Fruit fly (Drosophila melanogaster) whole organism, embryonic: ENCODE measurements around the gene CG7514.
A peak's percentile ranks its signal among the peaks of the same experiment; 100 is the strongest.

Experiments used
- Atf-2 ChIP-seq: fragments of 200-800 bp; sonication (Bioruptor generic); optimal IDR thresholded peaks from 2 replicates; lab custom pipeline; 2016; ENCODE audit warnings: missing biosample characterization, missing genetic modification characterization
- CG10959 ChIP-seq: fragments of 200-800 bp; sonication (Bioruptor generic); IDR thresholded peaks from 2 replicates; pipeline ENCODE4 v1.3.6; 2022; ENCODE audit warnings: missing biosample characterization, missing genetic modification characterization
- CG11398 ChIP-seq: fragments of 200-800 bp; sonication (Bioruptor generic); optimal IDR thresholded peaks from 2 replicates; lab custom pipeline; 2016; ENCODE audit warnings: missing biosample characterization, missing genetic modification characterization
- CG11560 ChIP-seq: fragments of 200-800 bp; sonication (Bioruptor generic); IDR thresholded peaks from 3 replicates; pipeline ENCODE4 v1.3.6; 2022; ENCODE audit warnings: missing biosample characterization, missing genetic modification characterization
- CG12155 ChIP-seq: fragments of 200-800 bp; sonication (Bioruptor generic); optimal IDR thresholded peaks from 3 replicates; lab custom pipeline; 2016; ENCODE audit warnings: missing biosample characterization, missing genetic modification characterization
- CG14050 ChIP-seq: fragments of 200-800 bp; sonication (Bioruptor generic); IDR thresholded peaks from 3 replicates; pipeline ENCODE4 v1.3.6; 2022; ENCODE audit warnings: missing biosample characterization, missing genetic modification characterization
- CG15269 ChIP-seq: fragments of 200-800 bp; sonication (Bioruptor generic); optimal IDR thresholded peaks from 2 replicates; lab custom pipeline; 2018; ENCODE audit warnings: missing biosample characterization, mild to moderate bottlenecking, missing genetic modification characterization, moderate library complexity
- CG15479 ChIP-seq: fragments of 200-800 bp; sonication (Bioruptor generic); optimal IDR thresholded peaks from 3 replicates; lab custom pipeline; 2019; ENCODE audit warnings: missing biosample characterization, mild to moderate bottlenecking, missing genetic modification characterization, moderate library complexity
- CG1647 ChIP-seq: fragments of 200-800 bp; sonication (Bioruptor generic); optimal IDR thresholded peaks from 3 replicates; lab custom pipeline; 2016; ENCODE audit warnings: missing biosample characterization, missing genetic modification characterization
- CG16779 ChIP-seq: fragments of 200-800 bp; sonication (Bioruptor generic); IDR thresholded peaks from 2 replicates; pipeline ENCODE4 v1.3.6; 2022; ENCODE audit warnings: missing biosample characterization, missing genetic modification characterization
- CG2678 ChIP-seq: fragments of 200-800 bp; sonication (Bioruptor generic); optimal IDR thresholded peaks from 3 replicates; lab custom pipeline; 2019; ENCODE audit warnings: missing biosample characterization, mild to moderate bottlenecking, missing genetic modification characterization, moderate library complexity
- CG30403 ChIP-seq: fragments of 200-800 bp; sonication (Bioruptor generic); optimal IDR thresholded peaks from 3 replicates; lab custom pipeline; 2016; ENCODE audit warnings: missing biosample characterization, missing genetic modification characterization
- CG32772 ChIP-seq: fragments of 200-800 bp; sonication (Bioruptor generic); IDR thresholded peaks from 2 replicates; pipeline ENCODE4 v1.3.6; 2022; ENCODE audit warnings: missing biosample characterization, missing genetic modification characterization
- CG4328 ChIP-seq: fragments of 200-800 bp; sonication (Bioruptor generic); optimal IDR thresholded peaks from 3 replicates; lab custom pipeline; 2017; ENCODE audit warnings: missing biosample characterization, missing genetic modification reagents, missing genetic modification characterization
- CG4360 ChIP-seq: fragments of 200-800 bp; sonication (Bioruptor generic); IDR thresholded peaks from 2 replicates; pipeline ENCODE4 v1.3.6; 2022; ENCODE audit warnings: missing biosample characterization, missing genetic modification characterization
- CG4617 ChIP-seq: fragments of 200-800 bp; sonication (Bioruptor generic); optimal IDR thresholded peaks from 3 replicates; lab custom pipeline; 2016; ENCODE audit warnings: missing biosample characterization, missing genetic modification characterization, borderline replicate concordance
- CG4730 ChIP-seq: fragments of 200-800 bp; sonication (Bioruptor generic); IDR thresholded peaks from 2 replicates; pipeline ENCODE4 v1.3.6; 2022; ENCODE audit warnings: missing biosample characterization, missing genetic modification characterization
- CG4854 ChIP-seq: fragments of 200-800 bp; sonication (Bioruptor generic); optimal IDR thresholded peaks from 2 replicates; lab custom pipeline; 2016; ENCODE audit warnings: missing biosample characterization, missing genetic modification characterization, inconsistent platforms
- CG6683 ChIP-seq: fragments of 200-800 bp; sonication (Bioruptor generic); optimal IDR thresholded peaks from 2 replicates; lab custom pipeline; 2017; ENCODE audit warnings: missing biosample characterization, mild to moderate bottlenecking, missing genetic modification characterization, missing genetic modification reagents
- CG7271 ChIP-seq: fragments of 200-800 bp; sonication (Bioruptor generic); optimal IDR thresholded peaks from 2 replicates; lab custom pipeline; 2018; ENCODE audit warnings: missing biosample characterization, mild to moderate bottlenecking, missing genetic modification characterization, moderate library complexity
- CG8290 ChIP-seq, 3 experiments: fragments of 200-800 bp; sonication (Bioruptor generic); optimal IDR thresholded peaks; 2 replicates each; lab custom pipeline; 2016 to 2019; ENCODE audit warnings: missing biosample characterization in 3 of 3, missing genetic modification characterization in 3 of 3, mild to moderate bottlenecking in 2 of 3, moderate library complexity in 1 of 3
- CG9215 ChIP-seq: fragments of 200-800 bp; sonication (Bioruptor generic); IDR thresholded peaks from 2 replicates; pipeline ENCODE4 v1.3.6; 2022; ENCODE audit warnings: missing biosample characterization, missing genetic modification characterization
- CkIIα-i1 ChIP-seq: fragments of 200-800 bp; sonication (Bioruptor generic); IDR thresholded peaks from 2 replicates; pipeline ENCODE4 v1.3.6; 2022; ENCODE audit warnings: missing biosample characterization, missing genetic modification characterization
- D19A ChIP-seq: fragments of 200-800 bp; optimal IDR thresholded peaks from 3 replicates; lab custom pipeline; 2019; ENCODE audit warnings: missing biosample characterization, mild to moderate bottlenecking, missing genetic modification characterization, moderate library complexity
- Dad ChIP-seq: fragments of 200-800 bp; sonication (Bioruptor generic); optimal IDR thresholded peaks from 3 replicates; lab custom pipeline; 2016; ENCODE audit warnings: missing biosample characterization, missing genetic modification characterization
- Dip2 ChIP-seq: fragments of 200-800 bp; sonication (Bioruptor generic); IDR thresholded peaks from 2 replicates; pipeline ENCODE4 v1.3.6; 2022; ENCODE audit warnings: missing biosample characterization, missing genetic modification characterization
- Lim3 ChIP-seq: fragments of 200-800 bp; sonication (Bioruptor generic); IDR thresholded peaks from 2 replicates; pipeline ENCODE4 v1.3.6; 2022; ENCODE audit warnings: missing biosample characterization, missing genetic modification characterization
- Meics ChIP-seq: fragments of 200-800 bp; sonication (Bioruptor generic); optimal IDR thresholded peaks from 2 replicates; lab custom pipeline; 2017; ENCODE audit warnings: missing biosample characterization, mild to moderate bottlenecking, missing genetic modification characterization
- Nf-YC ChIP-seq: fragments of 200-800 bp; optimal IDR thresholded peaks from 3 replicates; lab custom pipeline; 2019; ENCODE audit warnings: missing biosample characterization, mild to moderate bottlenecking, missing genetic modification characterization, moderate library complexity
- Sox100B ChIP-seq: fragments of 200-800 bp; sonication (Bioruptor generic); optimal IDR thresholded peaks from 3 replicates; lab custom pipeline; 2018; ENCODE audit warnings: missing biosample characterization, mild to moderate bottlenecking, missing genetic modification characterization
- Spps ChIP-seq: fragments of 200-800 bp; sonication (Bioruptor generic); optimal IDR thresholded peaks from 2 replicates; lab custom pipeline; 2018; ENCODE audit warnings: missing biosample characterization, mild to moderate bottlenecking, missing genetic modification characterization
- Taf1 ChIP-seq: fragments of 200-800 bp; sonication (Bioruptor generic); IDR thresholded peaks from 2 replicates; pipeline ENCODE4 v1.3.6; 2022; ENCODE audit warnings: missing biosample characterization, missing genetic modification characterization
- ab ChIP-seq: fragments of 200-800 bp; sonication (Bioruptor generic); optimal IDR thresholded peaks from 2 replicates; lab custom pipeline; 2016; ENCODE audit warnings: missing biosample characterization, missing genetic modification characterization
- chif ChIP-seq, 2 experiments: fragments of 200-800 bp; sonication (Bioruptor generic); optimal IDR thresholded peaks; 3 replicates each; lab custom pipeline; 2016; ENCODE audit warnings: missing biosample characterization in 2 of 2, missing genetic modification characterization in 2 of 2
- dpn ChIP-seq, 2 experiments: fragments of 200-800 bp; sonication (Bioruptor generic); optimal IDR thresholded peaks; 3 replicates each; lab custom pipeline; 2016; ENCODE audit warnings: missing biosample characterization in 2 of 2, missing genetic modification characterization in 2 of 2
- eve ChIP-seq, 2 experiments: fragments of >200 bp; optimal IDR thresholded peaks; 2 replicates each; lab custom pipeline; 2017; ENCODE audit warnings: missing biosample characterization in 2 of 2, missing genetic modification characterization in 2 of 2
- grau ChIP-seq: fragments of 200-800 bp; optimal IDR thresholded peaks from 3 replicates; lab custom pipeline; 2019; ENCODE audit warnings: missing biosample characterization, mild to moderate bottlenecking, missing genetic modification characterization, moderate library complexity
- hb ChIP-seq: fragments of 200-800 bp; sonication (Bioruptor generic); IDR thresholded peaks from 3 replicates; pipeline ENCODE4 v1.3.6; 2022; ENCODE audit warnings: missing biosample characterization, missing genetic modification characterization; ENCODE audit not compliant: partially characterized antibody
- jing ChIP-seq: fragments of 200-800 bp; sonication (Bioruptor generic); optimal IDR thresholded peaks from 2 replicates; lab custom pipeline; 2018; ENCODE audit warnings: missing biosample characterization, mild to moderate bottlenecking, missing genetic modification characterization
- lilli ChIP-seq: fragments of 200-800 bp; sonication (Bioruptor generic); optimal IDR thresholded peaks from 3 replicates; lab custom pipeline; 2016; ENCODE audit warnings: missing biosample characterization, missing genetic modification characterization
- maf-S ChIP-seq: fragments of 200-800 bp; sonication (Bioruptor generic); optimal IDR thresholded peaks from 2 replicates; lab custom pipeline; 2016; ENCODE audit warnings: missing biosample characterization, missing genetic modification characterization
- p53 ChIP-seq: fragments of 200-800 bp; sonication (Bioruptor generic); optimal IDR thresholded peaks from 2 replicates; lab custom pipeline; 2016; ENCODE audit warnings: missing biosample characterization, missing genetic modification characterization
- pan ChIP-seq, 4 experiments: fragments of >200 bp in 3 of 4; fragments of 200-800 bp in 1 of 4; sonication (Bioruptor generic) in 1 of 4; optimal IDR thresholded peaks in 3 of 4; IDR thresholded peaks in 1 of 4; 2 replicates each; pipeline versions ENCODE4 v1.3.6 to Lab custom; 2017 to 2022; ENCODE audit warnings: missing biosample characterization in 2 of 4, missing genetic modification characterization in 2 of 4, mixed read lengths in 1 of 4
- pho ChIP-seq: fragments of 200-800 bp; sonication (Bioruptor generic); optimal IDR thresholded peaks from 2 replicates; lab custom pipeline; 2016; ENCODE audit warnings: missing biosample characterization, missing genetic modification characterization
- phol ChIP-seq: fragments of 200-800 bp; sonication (Bioruptor generic); optimal IDR thresholded peaks from 3 replicates; lab custom pipeline; 2018; ENCODE audit warnings: missing biosample characterization, mild to moderate bottlenecking, missing genetic modification characterization, moderate library complexity
- pita ChIP-seq: fragments of 200-800 bp; sonication (Bioruptor generic); optimal IDR thresholded peaks from 2 replicates; lab custom pipeline; 2017; ENCODE audit warnings: missing biosample characterization, mild to moderate bottlenecking, missing genetic modification characterization
- psq ChIP-seq: fragments of 200-800 bp; sonication (Bioruptor generic); optimal IDR thresholded peaks from 2 replicates; lab custom pipeline; 2017; ENCODE audit warnings: missing biosample characterization, missing genetic modification characterization
- seq ChIP-seq: fragments of 200-800 bp; sonication (Bioruptor generic); IDR thresholded peaks from 2 replicates; pipeline ENCODE4 v1.3.6; 2022; ENCODE audit warnings: missing biosample characterization, missing genetic modification characterization
- shn ChIP-seq: fragments of 200-800 bp; sonication (Bioruptor generic); optimal IDR thresholded peaks from 3 replicates; lab custom pipeline; 2016; ENCODE audit warnings: missing biosample characterization, missing genetic modification characterization
- toy ChIP-seq: fragments of 200-800 bp; sonication (Bioruptor generic); IDR thresholded peaks from 2 replicates; pipeline ENCODE4 v1.3.6; 2022; ENCODE audit warnings: missing biosample characterization, missing genetic modification characterization

The CG7514 gene

DNA sequence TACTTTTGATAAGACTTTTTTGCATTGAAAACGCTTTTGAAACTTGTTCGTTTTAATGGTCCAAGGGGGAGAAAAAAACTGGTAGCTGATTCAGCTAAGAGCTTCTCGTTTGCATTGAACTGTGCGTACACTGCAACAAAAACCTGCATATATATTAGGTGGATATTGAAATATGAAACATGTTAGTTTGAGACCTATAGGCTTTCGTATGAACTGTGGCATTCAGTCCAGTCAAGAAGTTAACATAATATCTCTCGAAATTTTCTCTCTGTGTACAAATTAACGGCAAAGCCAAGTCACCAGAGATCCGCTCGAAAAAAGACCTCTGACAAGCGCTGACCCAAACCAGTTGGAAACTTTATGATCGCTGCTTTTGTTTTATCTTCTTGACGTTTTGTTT, 9.5 kb upstream of the CG7514 start (continued):
- peak; percentile 89 for TF ChIP-seq seq (GFP tag; lab: Robert Waterston, UW)
- TF ChIP-seq CG7271 (tag; lab: Kevin White, UChicago): no peak
- TF ChIP-seq CG32772 (GFP tag; lab: Robert Waterston, UW): peak; percentile 83
- TF ChIP-seq pan (optimal IDR thresholded peaks at IDR 0.05; lab: Kevin White, UChicago): no peak
- peak in 1 of 2 experiments; percentile 87 for TF ChIP-seq pan (GFP tag; optimal IDR thresholded peaks at IDR 0.05 in 1 of 2, IDR thresholded peaks at IDR 0.05 in 1 of 2)
- peak; percentile 52 for TF ChIP-seq Spps (tag; lab: Kevin White, UChicago)
- peak; percentile 40 for TF ChIP-seq CG6683 (GFP tag; lab: Kevin White, UChicago)
- no peak for TF ChIP-seq Lim3
- peak; percentile 66 for TF ChIP-seq shn (GFP tag; lab: Kevin White, UChicago)
- no peak for TF ChIP-seq Dip2
- peak; percentile 19; the same call in 1 of the 2 replicates for TF ChIP-seq toy (GFP tag; lab: Robert Waterston, UW)
- TF ChIP-seq CG4854 (GFP tag; lab: Kevin White, UChicago): peak; percentile 74
- TF ChIP-seq CG12155: peak; percentile 77
- TF ChIP-seq maf-S (GFP tag; lab: Kevin White, UChicago): peak; percentile 77
- no peak for TF ChIP-seq pita
- TF ChIP-seq D19A: peak; percentile 72
- TF ChIP-seq CG11398 (GFP tag; lab: Kevin White, UChicago): peak; percentile 80
- peak; percentile 81 for TF ChIP-seq CG14050 (GFP tag; lab: Robert Waterston, UW)
- TF ChIP-seq lilli: peak; percentile 87
- TF ChIP-seq phol (tag; lab: Kevin White, UChicago): peak; percentile 85
- TF ChIP-seq dpn (GFP tag; optimal IDR thresholded peaks at IDR 0.05; lab: Kevin White, UChicago): peak; percentile 80 to 88
- TF ChIP-seq Meics (GFP tag; lab: Kevin White, UChicago): peak; percentile 86
- TF ChIP-seq pho: peak; percentile 76
- TF ChIP-seq CG1647: peak; percentile 80
- peak; percentile 76 for TF ChIP-seq Sox100B (GFP tag; lab: Kevin White, UChicago)
- TF ChIP-seq CG4730 (GFP tag; lab: Robert Waterston, UW): peak; percentile 72
- TF ChIP-seq Nf-YC (tag; lab: Kevin White, UChicago): peak; percentile 52
- no peak for TF ChIP-seq p53 (GFP tag; lab: Kevin White, UChicago)
- peak; percentile 85 for TF ChIP-seq grau
- TF ChIP-seq psq (GFP tag; lab: Kevin White, UChicago): peak; percentile 21
- no peak for TF ChIP-seq hb (GFP tag; lab: Robert Waterston, UW)
- TF ChIP-seq CG4617 (GFP tag; lab: Kevin White, UChicago): peak; percentile 36
- peak; percentile 90 for TF ChIP-seq CG15269 (tag; lab: Kevin White, UChicago)
- peak; percentile 84 to 87 for TF ChIP-seq chif (GFP tag; optimal IDR thresholded peaks at IDR 0.05; lab: Kevin White, UChicago)
- TF ChIP-seq Atf-2: peak; percentile 71
- TF ChIP-seq CG4360: peak; percentile 54; the same call in 1 of the 2 replicates
- peak; percentile 58 for TF ChIP-seq ab (GFP tag; lab: Kevin White, UChicago)
- peak; percentile 69 for TF ChIP-seq CG16779 (GFP tag; lab: Robert Waterston, UW)
- peak; percentile 80 for TF ChIP-seq CG2678 (tag; lab: Kevin White, UChicago)
- peak; percentile 48 for TF ChIP-seq CG4328 (GFP tag; lab: Kevin White, UChicago)
- TF ChIP-seq jing (GFP tag; lab: Kevin White, UChicago): peak; percentile 72
- peak; percentile 65; the same call in 1 of the 2 replicates for TF ChIP-seq CG10959 (GFP tag; lab: Robert Waterston, UW)
- TF ChIP-seq Taf1 (GFP tag; lab: Robert Waterston, UW): 0 out of 2 replicates have a peak, but pooled peaks have one; percentile 43
- TF ChIP-seq CkIIα-i1 (GFP tag; lab: Robert Waterston, UW): 0 out of 2 replicates have a peak, but pooled peaks have one; percentile 48
- TF ChIP-seq CG11560: 0 out of 3 replicates have a peak, but pooled peaks have one; percentile 36
- peak in 1 of 2 experiments; percentile 91 for TF ChIP-seq eve (GFP tag; optimal IDR thresholded peaks at IDR 0.05; lab: Kevin White, UChicago)
- peak; percentile 30 for TF ChIP-seq CG8290 (GFP tag; optimal IDR thresholded peaks at IDR 0.05; lab: Kevin White, UChicago)
- peak in 1 of 2 experiments; percentile 94 for TF ChIP-seq CG8290 (tag; optimal IDR thresholded peaks at IDR 0.05; lab: Kevin White, UChicago)
- TF ChIP-seq CG15479 (GFP tag; lab: Kevin White, UChicago): no peak
- TF ChIP-seq CG30403 (GFP tag; lab: Kevin White, UChicago): peak; percentile 77
- TF ChIP-seq CG9215 (GFP tag; lab: Robert Waterston, UW): peak; percentile 68
- TF ChIP-seq Dad: peak; percentile 87
